Fruit fly (Drosophila melanogaster) whole organism, embryonic: ENCODE results near the gene CG14965.

Experiments used
- Awh ChIP-seq: fragments of 200-800 bp; sonication (Bioruptor generic); IDR thresholded peaks from 2 replicates; pipeline ENCODE4, ENCODE4 v1.3.6; 2022; ENCODE audit warnings: missing biosample characterization, missing genetic modification characterization
- Bteb2 ChIP-seq: fragments of 200-800 bp; sonication (Bioruptor generic); optimal IDR thresholded peaks from 2 replicates; lab custom pipeline; 2016; ENCODE audit warnings: missing biosample characterization, missing genetic modification characterization
- CG11696 ChIP-seq: fragments of 200-800 bp; sonication (Bioruptor generic); IDR thresholded peaks from 2 replicates; pipeline ENCODE4 v1.3.6; 2022; ENCODE audit warnings: missing biosample characterization, missing genetic modification characterization
- CG12236 ChIP-seq: fragments of 200-800 bp; sonication (Bioruptor generic); optimal IDR thresholded peaks from 2 replicates; lab custom pipeline; 2016; ENCODE audit warnings: missing biosample characterization, missing genetic modification characterization
- CG1233 ChIP-seq: fragments of 200-800 bp; sonication (Bioruptor generic); optimal IDR thresholded peaks from 4 replicates; lab custom pipeline; 2018; ENCODE audit warnings: missing biosample characterization, mild to moderate bottlenecking, missing genetic modification characterization
- CG12391 ChIP-seq: fragments of 200-800 bp; sonication (Bioruptor generic); optimal IDR thresholded peaks from 3 replicates; lab custom pipeline; 2018; ENCODE audit warnings: missing biosample characterization, mild to moderate bottlenecking, missing genetic modification characterization, moderate library complexity
- CG12769 ChIP-seq: fragments of 200-800 bp; sonication (Bioruptor generic); optimal IDR thresholded peaks from 2 replicates; lab custom pipeline; 2019; ENCODE audit warnings: missing biosample characterization, mild to moderate bottlenecking, missing genetic modification characterization, moderate library complexity
- CG14965 ChIP-seq: fragments of 200-800 bp; sonication (Bioruptor generic); optimal IDR thresholded peaks from 2 replicates; lab custom pipeline; 2016; ENCODE audit warnings: missing biosample characterization, missing genetic modification characterization, borderline replicate concordance
- CG17802 ChIP-seq: fragments of 200-800 bp; sonication (Bioruptor generic); optimal IDR thresholded peaks from 2 replicates; lab custom pipeline; 2018; ENCODE audit warnings: missing biosample characterization, mild to moderate bottlenecking, missing genetic modification characterization, moderate library complexity
- CG18262 ChIP-seq: fragments of 200-800 bp; optimal IDR thresholded peaks from 3 replicates; lab custom pipeline; 2019; ENCODE audit warnings: missing biosample characterization, mild to moderate bottlenecking, missing genetic modification characterization, moderate library complexity
- CG30403 ChIP-seq: fragments of 200-800 bp; sonication (Bioruptor generic); optimal IDR thresholded peaks from 3 replicates; lab custom pipeline; 2016; ENCODE audit warnings: missing biosample characterization, missing genetic modification characterization
- CG32767 ChIP-seq: fragments of 200-800 bp; sonication (Bioruptor generic); IDR thresholded peaks from 2 replicates; pipeline ENCODE4 v1.3.6; 2022; ENCODE audit warnings: missing biosample characterization, missing genetic modification characterization
- CG33213 ChIP-seq: fragments of 200-800 bp; sonication (Bioruptor generic); optimal IDR thresholded peaks from 3 replicates; lab custom pipeline; 2016; ENCODE audit warnings: missing biosample characterization, missing genetic modification characterization
- CG4404 ChIP-seq: fragments of 200-800 bp; sonication (Bioruptor generic); IDR thresholded peaks from 2 replicates; pipeline ENCODE4 v1.3.6; 2022; ENCODE audit warnings: missing biosample characterization, missing genetic modification characterization
- CG4424 ChIP-seq: fragments of 200-800 bp; sonication (Bioruptor generic); optimal IDR thresholded peaks from 3 replicates; lab custom pipeline; 2016; ENCODE audit warnings: missing biosample characterization, missing genetic modification characterization
- CG4617 ChIP-seq: fragments of 200-800 bp; sonication (Bioruptor generic); optimal IDR thresholded peaks from 3 replicates; lab custom pipeline; 2016; ENCODE audit warnings: missing biosample characterization, missing genetic modification characterization, borderline replicate concordance
- CHES-1-like ChIP-seq: fragments of 200-800 bp; sonication (Bioruptor generic); optimal IDR thresholded peaks from 2 replicates; lab custom pipeline; 2016; ENCODE audit warnings: missing biosample characterization, missing genetic modification characterization
- Camta ChIP-seq: fragments of 200-800 bp; sonication (Bioruptor generic); optimal IDR thresholded peaks from 2 replicates; lab custom pipeline; 2016; ENCODE audit warnings: missing biosample characterization, missing genetic modification characterization
- CoRest ChIP-seq: fragments of 200-800 bp; sonication (Bioruptor generic); optimal IDR thresholded peaks from 3 replicates; lab custom pipeline; 2018; ENCODE audit warnings: missing biosample characterization, mild to moderate bottlenecking, missing genetic modification characterization, moderate library complexity
- D19A ChIP-seq: fragments of 200-800 bp; optimal IDR thresholded peaks from 3 replicates; lab custom pipeline; 2019; ENCODE audit warnings: missing biosample characterization, mild to moderate bottlenecking, missing genetic modification characterization, moderate library complexity
- Dek ChIP-seq: fragments of 200-800 bp; sonication (Bioruptor generic); optimal IDR thresholded peaks from 3 replicates; lab custom pipeline; 2019; ENCODE audit warnings: missing biosample characterization, mild to moderate bottlenecking, missing genetic modification characterization, moderate library complexity
- Dp ChIP-seq: fragments of 200-800 bp; sonication (Bioruptor generic); optimal IDR thresholded peaks from 2 replicates; lab custom pipeline; 2018; ENCODE audit warnings: missing biosample characterization, mild to moderate bottlenecking, missing genetic modification characterization, moderate library complexity
- Eip74EF ChIP-seq, 2 experiments: fragments of 200-800 bp in 1 of 2; fragments of >200 bp in 1 of 2; sonication (Bioruptor generic) in 1 of 2; optimal IDR thresholded peaks; 2 replicates each; lab custom pipeline; 2017 to 2019; ENCODE audit warnings: missing biosample characterization in 2 of 2, missing genetic modification characterization in 2 of 2, mild to moderate bottlenecking in 1 of 2, moderate library complexity in 1 of 2
- Fer3 ChIP-seq: fragments of 200-800 bp; sonication (Bioruptor generic); optimal IDR thresholded peaks from 2 replicates; lab custom pipeline; 2018; ENCODE audit warnings: missing biosample characterization, mild to moderate bottlenecking, missing genetic modification characterization, moderate library complexity
- GATAe ChIP-seq: fragments of 200-800 bp; sonication (Bioruptor generic); conservative IDR thresholded peaks from 2 replicates; pipeline ENCODE4 v1.3.6; 2022; ENCODE audit warnings: missing biosample characterization, missing genetic modification characterization
- HHEX ChIP-seq: fragments of 200-800 bp; sonication (Bioruptor generic); optimal IDR thresholded peaks from 3 replicates; lab custom pipeline; 2017; ENCODE audit warnings: missing biosample characterization, mild to moderate bottlenecking, missing genetic modification characterization, missing genetic modification reagents
- Tbp ChIP-seq: fragments of >200 bp; optimal IDR thresholded peaks from 2 replicates; lab custom pipeline; 2018; ENCODE audit warnings: missing biosample characterization, missing genetic modification characterization
- Xrp1 ChIP-seq: fragments of 200-800 bp; sonication (Bioruptor generic); IDR thresholded peaks from 2 replicates; pipeline ENCODE4 v1.3.6; 2022; ENCODE audit warnings: missing biosample characterization, missing genetic modification characterization
- btn ChIP-seq: fragments of 200-800 bp; sonication (Bioruptor generic); optimal IDR thresholded peaks from 2 replicates; lab custom pipeline; 2016; ENCODE audit warnings: missing biosample characterization, missing genetic modification characterization
- caup ChIP-seq: fragments of 200-800 bp; sonication (Bioruptor generic); optimal IDR thresholded peaks from 3 replicates; lab custom pipeline; 2017; ENCODE audit warnings: missing biosample characterization, mild to moderate bottlenecking, missing genetic modification characterization, moderate library complexity; ENCODE audit not compliant: severe bottlenecking
- dati ChIP-seq: fragments of 200-800 bp; sonication (Bioruptor generic); IDR thresholded peaks from 2 replicates; pipeline ENCODE4 v1.3.6; 2022; ENCODE audit warnings: missing biosample characterization, missing genetic modification characterization
- dm ChIP-seq: fragments of 200-800 bp; sonication (Bioruptor generic); optimal IDR thresholded peaks from 3 replicates; lab custom pipeline; 2016; ENCODE audit warnings: missing biosample characterization, missing genetic modification characterization
- dmrt11E ChIP-seq: fragments of 200-800 bp; sonication (Bioruptor generic); optimal IDR thresholded peaks from 3 replicates; lab custom pipeline; 2018; ENCODE audit warnings: missing biosample characterization, mild to moderate bottlenecking, missing genetic modification characterization, moderate library complexity
- fd102C ChIP-seq: fragments of 200-800 bp; sonication (Bioruptor generic); optimal IDR thresholded peaks from 2 replicates; lab custom pipeline; 2018; ENCODE audit warnings: missing biosample characterization, mild to moderate bottlenecking, missing genetic modification characterization, moderate library complexity
- grau ChIP-seq: fragments of 200-800 bp; optimal IDR thresholded peaks from 3 replicates; lab custom pipeline; 2019; ENCODE audit warnings: missing biosample characterization, mild to moderate bottlenecking, missing genetic modification characterization, moderate library complexity
- jing ChIP-seq: fragments of 200-800 bp; sonication (Bioruptor generic); optimal IDR thresholded peaks from 2 replicates; lab custom pipeline; 2018; ENCODE audit warnings: missing biosample characterization, mild to moderate bottlenecking, missing genetic modification characterization
- jumu ChIP-seq: fragments of 200-800 bp; sonication (Bioruptor generic); optimal IDR thresholded peaks from 3 replicates; lab custom pipeline; 2016; ENCODE audit warnings: missing biosample characterization, missing genetic modification characterization
- knrl ChIP-seq: fragments of 200-800 bp; sonication (Bioruptor generic); IDR thresholded peaks from 3 replicates; pipeline ENCODE4 v1.3.6; 2022; ENCODE audit warnings: missing biosample characterization, missing genetic modification characterization; ENCODE audit not compliant: partially characterized antibody
- lab ChIP-seq: fragments of 200-800 bp; sonication (Bioruptor generic); optimal IDR thresholded peaks from 3 replicates; lab custom pipeline; 2017; ENCODE audit warnings: missing biosample characterization, missing genetic modification characterization, mild to moderate bottlenecking, moderate library complexity, missing genetic modification reagents
- maf-S ChIP-seq: fragments of 200-800 bp; sonication (Bioruptor generic); optimal IDR thresholded peaks from 2 replicates; lab custom pipeline; 2016; ENCODE audit warnings: missing biosample characterization, missing genetic modification characterization
- nerfin-2 ChIP-seq: fragments of 200-800 bp; sonication (Bioruptor generic); IDR thresholded peaks from 2 replicates; pipeline ENCODE4 v1.3.6; 2022; ENCODE audit warnings: missing biosample characterization, missing genetic modification characterization; ENCODE audit not compliant: partially characterized antibody
- pfk ChIP-seq: fragments of 200-800 bp; sonication (Bioruptor generic); optimal IDR thresholded peaks from 2 replicates; lab custom pipeline; 2018; ENCODE audit warnings: missing biosample characterization, mild to moderate bottlenecking, missing genetic modification characterization, moderate library complexity
- pzg ChIP-seq: fragments of 200-800 bp; sonication (Bioruptor generic); optimal IDR thresholded peaks from 3 replicates; lab custom pipeline; 2018; ENCODE audit warnings: missing biosample characterization, mild to moderate bottlenecking, missing genetic modification characterization, moderate library complexity
- schlank ChIP-seq: fragments of 200-800 bp; sonication (Bioruptor generic); optimal IDR thresholded peaks from 2 replicates; lab custom pipeline; 2018; ENCODE audit warnings: missing biosample characterization, mild to moderate bottlenecking, missing genetic modification characterization
- trem ChIP-seq: fragments of 200-800 bp; optimal IDR thresholded peaks from 3 replicates; lab custom pipeline; 2019; ENCODE audit warnings: missing biosample characterization, mild to moderate bottlenecking, missing genetic modification characterization, moderate library complexity
- wek ChIP-seq: fragments of 200-800 bp; sonication (Bioruptor generic); optimal IDR thresholded peaks from 3 replicates; lab custom pipeline; 2018; ENCODE audit warnings: missing biosample characterization, mild to moderate bottlenecking, missing genetic modification characterization, moderate library complexity
- zf30C ChIP-seq: fragments of 200-800 bp; sonication (Bioruptor generic); optimal IDR thresholded peaks from 3 replicates; lab custom pipeline; 2018; ENCODE audit warnings: missing biosample characterization, mild to moderate bottlenecking, missing genetic modification characterization

CG14965 gene

DNA sequence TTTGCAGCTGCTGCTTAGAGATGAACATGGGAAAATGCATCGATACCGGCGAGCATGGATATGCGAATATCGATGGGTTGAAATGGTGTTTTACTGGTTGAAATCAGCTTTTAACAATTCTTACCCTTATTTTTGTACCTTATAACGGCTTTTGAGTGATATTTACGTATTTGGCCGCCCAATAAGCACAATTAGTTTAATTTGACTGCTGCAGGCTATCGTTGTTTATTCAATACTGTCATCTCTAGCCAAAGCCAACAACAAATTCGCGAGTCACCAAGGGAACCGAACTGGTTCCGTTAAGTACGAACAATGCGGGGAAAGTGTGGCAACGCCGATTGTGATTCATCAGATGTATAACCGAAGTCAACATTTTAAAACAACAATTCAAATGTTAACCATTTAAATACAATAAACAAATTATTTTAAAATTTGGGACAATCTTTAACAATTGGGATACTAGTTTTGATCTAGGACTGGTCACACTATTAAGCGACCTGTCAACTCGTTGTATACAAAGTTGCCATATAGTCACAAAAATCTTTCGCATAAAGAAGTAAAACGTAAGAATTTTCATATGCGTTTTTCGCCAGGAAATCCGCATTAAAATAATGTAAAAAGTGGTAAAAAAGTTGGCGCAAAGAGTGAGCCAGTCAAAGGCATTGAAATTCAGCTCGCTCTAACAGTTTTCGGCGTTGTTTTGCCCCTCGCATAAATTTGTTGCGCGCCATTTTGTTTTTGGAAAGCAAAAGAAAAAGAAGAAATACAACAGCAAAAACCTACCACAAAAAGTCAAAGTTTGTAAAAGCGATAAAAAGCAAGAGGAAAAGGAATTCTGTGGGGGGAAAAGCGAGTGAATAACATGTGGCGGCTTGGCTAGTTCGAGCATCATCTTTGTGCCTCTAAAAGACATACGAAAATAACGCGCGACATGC lies 43.9 kb downstream of the CG14965 start, which contains the start of the genes Usp5 and BtbVII (continued):
- no peak for TF ChIP-seq pfk (GFP tag; lab: Kevin White, UChicago)
- TF ChIP-seq Bteb2 (GFP tag; lab: Kevin White, UChicago) = peak; percentile 57
- TF ChIP-seq Xrp1 (GFP tag; lab: Robert Waterston, UW) = peak; percentile 71
- TF ChIP-seq CG14965 (GFP tag; lab: Kevin White, UChicago) = no peak
- peak; percentile 67 for TF ChIP-seq lab
- no peak for TF ChIP-seq CG1233 (GFP tag; lab: Kevin White, UChicago)
- TF ChIP-seq dati (GFP tag; lab: Robert Waterston, UW) = no peak
- TF ChIP-seq zf30C (GFP tag; lab: Kevin White, UChicago) = no peak
- peak; percentile 60 for TF ChIP-seq dm (GFP tag; lab: Kevin White, UChicago)
- TF ChIP-seq Eip74EF (GFP tag; optimal IDR thresholded peaks at IDR 0.05; lab: Kevin White, UChicago) = no peak
- TF ChIP-seq GATAe (GFP tag; lab: Robert Waterston, UW) = no peak
- TF ChIP-seq grau = peak; percentile 59
- peak; percentile 67 for TF ChIP-seq CG12391 (tag; lab: Kevin White, UChicago)
- no peak for TF ChIP-seq HHEX (GFP tag; lab: Kevin White, UChicago)
- peak; percentile 96 for TF ChIP-seq knrl (GFP tag; lab: Robert Waterston, UW)
- peak; percentile 61 for TF ChIP-seq jumu (GFP tag; lab: Kevin White, UChicago)
- TF ChIP-seq caup (GFP tag; lab: Kevin White, UChicago) = peak; percentile 34
- peak; percentile 62 for TF ChIP-seq CHES-1-like
- no peak for TF ChIP-seq CG12236 (GFP tag; lab: Kevin White, UChicago)
- peak; percentile 91 for TF ChIP-seq pzg (GFP tag; lab: Kevin White, UChicago)
- no peak for TF ChIP-seq fd102C (GFP tag; lab: Kevin White, UChicago)
- peak; percentile 49 for TF ChIP-seq CoRest
- peak; percentile 99 for TF ChIP-seq trem (tag; lab: Kevin White, UChicago)
- no peak for TF ChIP-seq CG17802 (tag; lab: Kevin White, UChicago)
- peak; percentile 50; the same call in 1 of the 2 replicates for TF ChIP-seq CG32767 (GFP tag; lab: Robert Waterston, UW)
- TF ChIP-seq CG4404 (GFP tag; lab: Robert Waterston, UW) = peak; percentile 50; the same call in 1 of the 2 replicates
- TF ChIP-seq dmrt11E (tag; lab: Kevin White, UChicago) = peak; percentile 55
- TF ChIP-seq D19A (tag; lab: Kevin White, UChicago) = no peak
- TF ChIP-seq Dek (tag; lab: Kevin White, UChicago) = peak; percentile 46
- no peak for TF ChIP-seq Tbp
- TF ChIP-seq Camta (GFP tag; lab: Kevin White, UChicago) = peak; percentile 43
- no peak for TF ChIP-seq jing (GFP tag; lab: Kevin White, UChicago)
- TF ChIP-seq schlank (tag; lab: Kevin White, UChicago) = peak; percentile 24
- TF ChIP-seq maf-S (GFP tag; lab: Kevin White, UChicago) = peak; percentile 49
- peak; percentile 44 for TF ChIP-seq Dp
- 0 out of 2 replicates have a peak, but pooled peaks have one; percentile 33 for TF ChIP-seq CG11696
- peak; percentile 28 for TF ChIP-seq CG4424 (GFP tag; lab: Kevin White, UChicago)
- TF ChIP-seq nerfin-2 (GFP tag; lab: Robert Waterston, UW) = peak; percentile 85
- peak; percentile 18 for TF ChIP-seq btn
- peak; percentile 78 for TF ChIP-seq CG12769 (tag; lab: Kevin White, UChicago)
- TF ChIP-seq CG4617 (GFP tag; lab: Kevin White, UChicago) = peak; percentile 50
- peak; percentile 69 for TF ChIP-seq CG30403
- peak; percentile 49 for TF ChIP-seq wek (GFP tag; lab: Kevin White, UChicago)
- peak; percentile 60 for TF ChIP-seq Awh (GFP tag; lab: Robert Waterston, UW)
- TF ChIP-seq Fer3 (tag; lab: Kevin White, UChicago) = peak; percentile 50
- peak; percentile 37 for TF ChIP-seq CG33213
- peak; percentile 34 for TF ChIP-seq CG18262 (tag; lab: Kevin White, UChicago)
